Fruit fly (Drosophila melanogaster): ENCODE results near the gene CG10435.

DNA sequence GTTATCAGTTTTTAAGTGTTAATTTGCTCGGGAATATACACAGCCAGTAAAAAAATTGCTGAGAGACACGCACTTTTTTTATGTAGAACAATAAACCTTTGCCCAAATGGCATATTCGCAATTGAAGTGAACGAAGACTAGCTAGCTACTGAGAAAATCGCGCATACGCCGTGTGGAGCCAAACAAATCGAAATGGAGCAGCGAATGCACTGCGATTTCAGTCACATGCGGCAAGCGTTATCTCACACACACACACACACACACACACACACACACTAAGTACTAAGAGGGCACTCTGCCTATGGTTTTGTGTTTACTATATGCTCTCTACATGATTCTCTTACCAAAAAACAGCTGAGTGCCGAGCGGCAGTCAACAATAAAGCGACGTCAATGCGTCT, 19.5 kb downstream of the CG10435 start:
- TF ChIP-seq CG17806 (tag; optimal IDR thresholded peaks at IDR 0.05) (no peak), CG10348 (GFP tag; IDR thresholded peaks at IDR 0.05) (no peak), CG34367 (tag; optimal IDR thresholded peaks at IDR 0.05) (no peak), gl (tag; optimal IDR thresholded peaks at IDR 0.05) (no peak), CG15710 (tag; optimal IDR thresholded peaks at IDR 0.05) (no peak), fd96Ca (GFP tag; IDR thresholded peaks at IDR 0.05) (no peak), CG9948 (tag; optimal IDR thresholded peaks at IDR 0.05) (no peak), EcR (GFP tag; optimal IDR thresholded peaks at IDR 0.05) (no peak), rn (GFP tag; IDR thresholded peaks at IDR 0.05) (no peak)
